Fruit fly (Drosophila melanogaster): ENCODE measurements around the gene Grx3.

The Grx3 gene

dm6 chr2L:13398614-13399161, 32.4 kb downstream of the Grx3 start, which contains the start of the genes CG10859 and CG7110 (continued):
- TF ChIP-seq B-H2 (GFP tag; optimal IDR thresholded peaks at IDR 0.05) (peak; percentile 63), CG18599 (GFP tag; optimal IDR thresholded peaks at IDR 0.05) (peak; percentile 43), CTCF (GFP tag; optimal IDR thresholded peaks at IDR 0.05) (no peak), CG8281 (tag; optimal IDR thresholded peaks at IDR 0.05) (no peak), Kr (GFP tag; optimal IDR thresholded peaks at IDR 0.05) (no peak), ken (GFP tag; IDR thresholded peaks at IDR 0.05) (no peak), CG2875 (GFP tag; optimal IDR thresholded peaks at IDR 0.05) (peak; percentile 26), CG6765 (GFP tag; optimal IDR thresholded peaks at IDR 0.05) (peak; percentile 72), Fer1 (GFP tag; optimal IDR thresholded peaks at IDR 0.05) (peak; percentile 77), mld (GFP tag; IDR thresholded peaks at IDR 0.05; ENCODE audit: partially characterized antibody) (no peak), phol (tag; optimal IDR thresholded peaks at IDR 0.05) (peak; percentile 69), pan (optimal IDR thresholded peaks at IDR 0.05) (no peak), pan (GFP tag; optimal IDR thresholded peaks at IDR 0.05 in 1 of 2, IDR thresholded peaks at IDR 0.05 in 1 of 2) (peak in 1 of 2 experiments; percentile 10), CG14860 (GFP tag; IDR thresholded peaks at IDR 0.05; ENCODE audit: partially characterized antibody) (no peak), HLH4C (GFP tag; IDR thresholded peaks at IDR 0.05; ENCODE audit: partially characterized antibody) (no peak), Atf-2 (GFP tag; optimal IDR thresholded peaks at IDR 0.05) (no peak), eve (GFP tag; optimal IDR thresholded peaks at IDR 0.05) (no peak), CG10147 (GFP tag; optimal IDR thresholded peaks at IDR 0.05) (peak; percentile 37), CG12769 (tag; optimal IDR thresholded peaks at IDR 0.05) (no peak), bigmax (GFP tag; optimal IDR thresholded peaks at IDR 0.05) (no peak), Drgx (GFP tag; IDR thresholded peaks at IDR 0.05) (no peak), knrl (GFP tag; IDR thresholded peaks at IDR 0.05; ENCODE audit: partially characterized antibody) (no peak), wek (GFP tag; optimal IDR thresholded peaks at IDR 0.05) (peak; percentile 88), CG8924 (tag; optimal IDR thresholded peaks at IDR 0.05) (no peak), Ets65A (GFP tag) (peak; percentile 70), Lim3 (GFP tag; IDR thresholded peaks at IDR 0.05) (no peak), Chrac-16 (GFP tag; optimal IDR thresholded peaks at IDR 0.05) (no peak), CG10654 (GFP tag; optimal IDR thresholded peaks at IDR 0.05) (peak; percentile 18), CG1603 (tag; optimal IDR thresholded peaks at IDR 0.05) (peak; percentile 81), Atf3 (GFP tag; optimal IDR thresholded peaks at IDR 0.05) (no peak), her (GFP tag; optimal IDR thresholded peaks at IDR 0.05) (no peak), Blimp-1 (GFP tag; optimal IDR thresholded peaks at IDR 0.05) (no peak), bowl (GFP tag; IDR thresholded peaks at IDR 0.05) (no peak), tio (GFP tag; optimal IDR thresholded peaks at IDR 0.05) (no peak), CG5180 (GFP tag; optimal IDR thresholded peaks at IDR 0.05) (no peak), cwo (GFP tag; optimal IDR thresholded peaks at IDR 0.05) (no peak), sisA (GFP tag; IDR thresholded peaks at IDR 0.05) (no peak), CG4854 (GFP tag; optimal IDR thresholded peaks at IDR 0.05) (peak; percentile 18), Hr78 (GFP tag; optimal IDR thresholded peaks at IDR 0.05) (no peak), salm (tag; optimal IDR thresholded peaks at IDR 0.05) (peak; percentile 24), sug (tag; optimal IDR thresholded peaks at IDR 0.05) (peak; percentile 48), CG3163 (GFP tag; optimal IDR thresholded peaks at IDR 0.05) (no peak), CG15011 (GFP tag; optimal IDR thresholded peaks at IDR 0.05) (peak; percentile 2), dmrt99B (tag; optimal IDR thresholded peaks at IDR 0.05) (peak; percentile 38), Eip74EF (GFP tag; optimal IDR thresholded peaks at IDR 0.05) (peak in 1 of 2 experiments; percentile 55), B-H1 (GFP tag; IDR thresholded peaks at IDR 0.05) (no peak), CG10366 (GFP tag; IDR thresholded peaks at IDR 0.05) (no peak), CG17361 (GFP tag; IDR thresholded peaks at IDR 0.05) (peak; percentile 38; the same call in 2 of the 3 replicates), odd (GFP tag; optimal IDR thresholded peaks at IDR 0.05) (peak; percentile 60), CG1024 (GFP tag; IDR thresholded peaks at IDR 0.05) (peak; percentile 21; the same call in 1 of the 2 replicates)
